Fruit fly (Drosophila melanogaster) whole organism, wandering third instar larva: Measurements from ENCODE around the gene csw.
A peak's percentile ranks its signal among the peaks of the same experiment; 100 is the strongest.

ENCODE experiments used
- Abd-B ChIP-seq: fragments of >200 bp; optimal IDR thresholded peaks from 2 replicates; lab custom pipeline; 2017; ENCODE audit warnings: missing biosample characterization, missing genetic modification characterization
- CG32264 ChIP-seq: fragments of 200-800 bp; sonication (Bioruptor generic); optimal IDR thresholded peaks from 2 replicates; lab custom pipeline; 2016; ENCODE audit warnings: missing biosample characterization, missing genetic modification characterization
- CG9705 ChIP-seq: fragments of 200-800 bp; sonication (Bioruptor generic); optimal IDR thresholded peaks from 2 replicates; lab custom pipeline; 2018; ENCODE audit warnings: missing biosample characterization, mild to moderate bottlenecking, missing genetic modification characterization
- CrebA ChIP-seq: fragments of 200-800 bp; sonication (Bioruptor generic); optimal IDR thresholded peaks from 2 replicates; lab custom pipeline; 2016; ENCODE audit warnings: missing biosample characterization, mild to moderate bottlenecking, missing genetic modification characterization, borderline replicate concordance
- Dfd ChIP-seq: fragments of >200 bp; optimal IDR thresholded peaks from 2 replicates; lab custom pipeline; 2017; ENCODE audit warnings: missing biosample characterization, missing genetic modification characterization
- Dif ChIP-seq: fragments of 200-275, 200-300 bp; sonication (Bioruptor generic); optimal IDR thresholded peaks from 2 replicates; lab custom pipeline; 2018; ENCODE audit warnings: missing biosample characterization, missing genetic modification characterization; ENCODE audit not compliant: partially characterized antibody
- GATAd ChIP-seq: sonication (Bioruptor generic); optimal IDR thresholded peaks from 2 replicates; lab custom pipeline; 2016; ENCODE audit warnings: missing biosample characterization, missing genetic modification characterization
- HLH106 ChIP-seq: fragments of 200-800 bp; optimal IDR thresholded peaks from 3 replicates; lab custom pipeline; 2019; ENCODE audit warnings: missing biosample characterization, mild to moderate bottlenecking, missing genetic modification characterization, moderate library complexity
- Hnf4 ChIP-seq: fragments of 200-800 bp; sonication (Bioruptor generic); optimal IDR thresholded peaks from 2 replicates; lab custom pipeline; 2016; ENCODE audit warnings: missing biosample characterization, mild to moderate bottlenecking, missing genetic modification characterization
- Hr78 ChIP-seq: fragments of >200 bp; optimal IDR thresholded peaks from 2 replicates; lab custom pipeline; 2017; ENCODE audit warnings: missing biosample characterization, missing genetic modification characterization
- Hr83 ChIP-seq: fragments of 200-300 bp; sonication (Bioruptor generic); optimal IDR thresholded peaks from 2 replicates; lab custom pipeline; 2016; ENCODE audit warnings: missing biosample characterization, mild to moderate bottlenecking, missing genetic modification characterization, moderate library complexity; ENCODE audit not compliant: poor library complexity, severe bottlenecking
- Jra ChIP-seq: sonication (Bioruptor generic); optimal IDR thresholded peaks from 2 replicates; lab custom pipeline; 2016; ENCODE audit warnings: missing biosample characterization, missing genetic modification characterization
- Mio ChIP-seq: sonication (Bioruptor generic); optimal IDR thresholded peaks from 2 replicates; lab custom pipeline; 2016; ENCODE audit warnings: missing biosample characterization, missing genetic modification characterization
- Myc ChIP-seq: fragments of >200 bp; optimal IDR thresholded peaks from 2 replicates; lab custom pipeline; 2017
- N ChIP-seq: fragments of >200 bp; optimal IDR thresholded peaks from 2 replicates; lab custom pipeline; 2018; ENCODE audit warnings: missing biosample characterization, missing external identifiers, missing genetic modification characterization
- OdsH ChIP-seq: fragments of 200-800 bp; sonication (Bioruptor generic); optimal IDR thresholded peaks from 2 replicates; lab custom pipeline; 2016; ENCODE audit warnings: missing biosample characterization, mild to moderate bottlenecking, missing genetic modification characterization
- Rel ChIP-seq, 2 experiments: fragments of 200-800 bp; sonication (Bioruptor generic) in 1 of 2; optimal IDR thresholded peaks; 2 replicates in 1 of 2; 3 replicates in 1 of 2; lab custom pipeline; 2016 to 2019; ENCODE audit warnings: mild to moderate bottlenecking in 2 of 2, missing biosample characterization in 2 of 2, missing genetic modification characterization in 2 of 2, moderate library complexity in 1 of 2
- Sp1 ChIP-seq: fragments of 200-800 bp; sonication (Bioruptor generic); optimal IDR thresholded peaks from 3 replicates; lab custom pipeline; 2019; ENCODE audit warnings: missing biosample characterization, mild to moderate bottlenecking, missing genetic modification characterization, moderate library complexity
- Vsx2 ChIP-seq: fragments of 200-300, 225-300 bp; sonication (Bioruptor generic); optimal IDR thresholded peaks from 2 replicates; lab custom pipeline; 2018; ENCODE audit warnings: missing biosample characterization, missing genetic modification characterization; ENCODE audit not compliant: partially characterized antibody
- br ChIP-seq: fragments of 200-800 bp; sonication (Bioruptor generic); optimal IDR thresholded peaks from 2 replicates; lab custom pipeline; 2016; ENCODE audit warnings: missing biosample characterization, missing genetic modification characterization
- brk ChIP-seq: fragments of 200-800 bp; sonication (Bioruptor generic); optimal IDR thresholded peaks from 2 replicates; lab custom pipeline; 2016; ENCODE audit warnings: missing biosample characterization, mild to moderate bottlenecking, missing genetic modification characterization
- dl ChIP-seq, 2 experiments: fragments of 175-275, 200-275 bp in 1 of 2; fragments of 200-275 bp in 1 of 2; sonication (Bioruptor generic); optimal IDR thresholded peaks; lab custom pipeline; 2018; ENCODE audit warnings: mild to moderate bottlenecking in 2 of 2, missing biosample characterization in 2 of 2, missing genetic modification characterization in 2 of 2, moderate library complexity in 2 of 2; ENCODE audit not compliant: partially characterized antibody in 2 of 2, insufficient read depth in 1 of 2
- dmrt93B ChIP-seq: fragments of 200-800 bp; sonication (Bioruptor generic); optimal IDR thresholded peaks from 2 replicates; lab custom pipeline; 2018; ENCODE audit warnings: missing biosample characterization, mild to moderate bottlenecking, missing genetic modification characterization
- dsf ChIP-seq: sonication (Bioruptor generic); optimal IDR thresholded peaks from 2 replicates; lab custom pipeline; 2016; ENCODE audit warnings: missing biosample characterization, missing genetic modification characterization, borderline replicate concordance
- ey ChIP-seq: fragments of 200-800 bp; sonication (Bioruptor generic); optimal IDR thresholded peaks from 2 replicates; lab custom pipeline; 2016; ENCODE audit warnings: missing biosample characterization, missing genetic modification characterization
- foxo ChIP-seq, 2 experiments: fragments of 200-800 bp; sonication (Bioruptor generic); optimal IDR thresholded peaks; 2 replicates in 1 of 2; 3 replicates in 1 of 2; lab custom pipeline; 2016 to 2017; ENCODE audit warnings: missing biosample characterization in 2 of 2, missing genetic modification characterization in 2 of 2
- fru ChIP-seq: fragments of 200-800 bp; sonication (Bioruptor generic); optimal IDR thresholded peaks from 3 replicates; lab custom pipeline; 2016; ENCODE audit warnings: missing biosample characterization, mild to moderate bottlenecking, missing genetic modification characterization
- h ChIP-seq: fragments of 200-800 bp; sonication (Bioruptor generic); optimal IDR thresholded peaks from 3 replicates; lab custom pipeline; 2016; ENCODE audit warnings: missing biosample characterization, mild to moderate bottlenecking, missing genetic modification characterization
- jim ChIP-seq: fragments of 175-275, 200-325 bp; sonication (Bioruptor generic); optimal IDR thresholded peaks from 2 replicates; lab custom pipeline; 2016; ENCODE audit warnings: missing biosample characterization, mild to moderate bottlenecking, missing genetic modification characterization
- lola ChIP-seq: fragments of >200 bp; optimal IDR thresholded peaks from 2 replicates; lab custom pipeline; 2017; ENCODE audit warnings: missing biosample characterization, missing genetic modification characterization
- pan ChIP-seq: fragments of >200 bp; optimal IDR thresholded peaks from 2 replicates; lab custom pipeline; 2017
- psq ChIP-seq: fragments of 200-800 bp; sonication (Bioruptor generic); optimal IDR thresholded peaks from 3 replicates; lab custom pipeline; 2017; ENCODE audit warnings: missing biosample characterization, mild to moderate bottlenecking, missing genetic modification characterization, moderate library complexity
- rgr ChIP-seq: fragments of 200-800 bp; sonication (Bioruptor generic); optimal IDR thresholded peaks from 3 replicates; lab custom pipeline; 2016; ENCODE audit warnings: missing biosample characterization, mild to moderate bottlenecking, missing genetic modification characterization
- sage ChIP-seq: fragments of 200-800 bp; sonication (Bioruptor generic); optimal IDR thresholded peaks from 2 replicates; lab custom pipeline; 2016; ENCODE audit warnings: missing biosample characterization, mild to moderate bottlenecking, missing genetic modification characterization
- sv ChIP-seq: fragments of 200-800 bp; sonication (Bioruptor generic); optimal IDR thresholded peaks from 3 replicates; lab custom pipeline; 2016; ENCODE audit warnings: missing biosample characterization, missing genetic modification characterization
- tai ChIP-seq: sonication (Bioruptor generic); optimal IDR thresholded peaks from 2 replicates; lab custom pipeline; 2016; ENCODE audit warnings: missing biosample characterization, missing genetic modification characterization
- usp ChIP-seq: fragments of >200 bp; optimal IDR thresholded peaks from 2 replicates; lab custom pipeline; 2017; ENCODE audit warnings: missing biosample characterization, missing genetic modification characterization
- woc ChIP-seq: sonication (Bioruptor generic); optimal IDR thresholded peaks from 2 replicates; lab custom pipeline; 2016; ENCODE audit warnings: missing biosample characterization, mild to moderate bottlenecking, missing genetic modification characterization

The csw gene

DNA sequence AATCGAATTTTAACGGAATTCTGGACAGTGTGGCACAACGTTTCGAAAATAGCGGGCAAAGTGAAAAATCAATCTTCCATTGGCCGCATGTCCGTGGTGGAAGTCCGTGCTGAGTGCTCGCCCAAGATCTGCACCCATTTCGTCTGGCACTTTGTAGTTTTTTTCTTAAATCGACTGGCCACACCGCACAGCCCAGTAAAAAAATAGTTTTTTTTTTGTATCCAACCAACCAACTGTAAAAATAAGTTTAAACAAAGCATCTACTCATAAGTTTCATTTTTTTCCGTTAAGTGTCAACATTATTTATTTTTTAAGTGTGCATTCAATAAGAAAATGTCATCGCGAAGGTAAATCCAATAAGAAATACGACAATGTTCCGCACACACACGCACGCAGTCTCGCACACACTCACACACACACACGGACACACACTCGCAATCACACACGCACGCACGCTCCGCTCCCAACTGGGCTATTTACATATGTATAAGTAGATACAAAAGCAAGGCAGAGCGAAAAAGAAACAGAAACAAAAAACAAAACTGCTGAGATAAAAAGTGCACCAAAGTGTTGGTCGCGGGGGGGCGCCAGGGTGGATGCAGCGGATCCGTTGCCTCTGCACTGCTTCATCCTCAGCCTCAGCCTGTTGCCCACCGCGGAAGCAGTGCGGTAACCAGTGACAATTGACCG lies at the start of gene csw:
Gene csw, plus strand, starts transcription at position 163 of the 690 bp plus-strand sequence.
- TF ChIP-seq Dif (GFP tag; lab: Kevin White, UChicago) (no peak), Hr83 (GFP tag; lab: Kevin White, UChicago) (peak; percentile 18), foxo (GFP tag; optimal IDR thresholded peaks at IDR 0.05; lab: Kevin White, UChicago) (peak in 1 of 2 experiments; percentile 50), br (GFP tag; lab: Kevin White, UChicago) (no peak), Myc (no peak), CG32264 (GFP tag; lab: Kevin White, UChicago) (no peak), N (peak; percentile 75), CrebA (no peak), psq (peak; percentile 33), ey (no peak), usp (no peak), OdsH (GFP tag; lab: Kevin White, UChicago) (no peak), Hnf4 (GFP tag; lab: Kevin White, UChicago) (peak; percentile 91), rgr (peak; percentile 1), Rel (GFP tag; optimal IDR thresholded peaks at IDR 0.05; lab: Kevin White, UChicago) (no peak), Rel (tag; optimal IDR thresholded peaks at IDR 0.05; lab: Kevin White, UChicago) (peak; percentile 3), pan (lab: Kevin White, UChicago) (no peak), sage (GFP tag; lab: Kevin White, UChicago) (no peak), Vsx2 (GFP tag; lab: Kevin White, UChicago) (no peak), fru (no peak), GATAd (no peak), lola (no peak), CG9705 (no peak), dmrt93B (GFP tag; lab: Kevin White, UChicago) (no peak), Dfd (peak; percentile 82), woc (GFP tag; lab: Kevin White, UChicago) (no peak), tai (GFP tag; lab: Kevin White, UChicago) (no peak), dl (GFP tag; optimal IDR thresholded peaks at IDR 0.05; lab: Kevin White, UChicago; ENCODE audit: insufficient read depth in 1 of 2, partially characterized antibody in 2 of 2) (no peak), h (GFP tag; lab: Kevin White, UChicago) (peak; percentile 23), Jra (GFP tag; lab: Kevin White, UChicago) (peak; percentile 35), Abd-B (no peak), Sp1 (GFP tag; lab: Kevin White, UChicago) (peak; percentile 63), Mio (GFP tag; lab: Kevin White, UChicago) (no peak), dsf (GFP tag; lab: Kevin White, UChicago) (no peak), brk (GFP tag; lab: Kevin White, UChicago) (no peak), sv (GFP tag; lab: Kevin White, UChicago) (peak; percentile 34), Hr78 (GFP tag; lab: Kevin White, UChicago) (no peak), jim (peak; percentile 92), HLH106 (tag; lab: Kevin White, UChicago) (peak; percentile 5)

dm6 chrX:2048778-2049686 lies 45.0 kb upstream of the csw start:
- TF ChIP-seq tai (GFP tag; lab: Kevin White, UChicago) (no peak), h (GFP tag; lab: Kevin White, UChicago) (peak; percentile 67), HLH106 (tag; lab: Kevin White, UChicago) (peak; percentile 11), GATAd (no peak), br (GFP tag; lab: Kevin White, UChicago) (peak; percentile 75)
- TF ChIP-seq, all 38 proteins: peak for 3
